Fruit fly (Drosophila melanogaster): ENCODE measurements around the gene timeout.

Gene timeout

DNA sequence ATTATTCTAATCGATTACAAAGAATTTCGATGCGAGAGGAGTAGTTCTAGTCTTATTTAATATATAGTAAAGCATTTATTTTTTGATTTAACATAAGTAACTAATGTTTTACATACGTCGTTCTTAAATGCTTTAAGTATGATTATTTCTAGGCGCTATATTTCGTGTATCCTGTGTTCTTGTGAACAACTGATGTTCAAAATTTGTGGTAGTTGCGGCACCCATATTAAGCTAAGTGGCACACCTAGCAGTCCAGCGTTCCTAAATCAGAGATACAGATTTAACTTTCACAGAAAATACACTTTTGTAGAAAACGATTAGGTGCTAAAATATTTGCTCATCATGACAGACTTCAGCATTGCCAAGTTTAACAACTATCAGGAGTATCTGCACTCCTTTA lies 92.6 kb downstream of the timeout start, which contains the start of gene CG8138:
CG8138 (plus strand) TSS at position 301 of the 400 bp plus-strand sequence.
- TF ChIP-seq CG14655 (GFP tag; optimal IDR thresholded peaks at IDR 0.05) (no peak), CG15710 (tag; optimal IDR thresholded peaks at IDR 0.05) (no peak), CG8301 (tag; optimal IDR thresholded peaks at IDR 0.05) (no peak), CG32121 (GFP tag; IDR thresholded peaks at IDR 0.05) (no peak), CG10348 (GFP tag; IDR thresholded peaks at IDR 0.05) (no peak), EcR (GFP tag; optimal IDR thresholded peaks at IDR 0.05) (no peak), CG9948 (tag; optimal IDR thresholded peaks at IDR 0.05) (no peak), CG12605 (GFP tag; IDR thresholded peaks at IDR 0.05) (no peak), CG13204 (GFP tag; optimal IDR thresholded peaks at IDR 0.05) (no peak), CG17806 (tag; optimal IDR thresholded peaks at IDR 0.05) (no peak), rn (GFP tag; IDR thresholded peaks at IDR 0.05) (no peak), Pif1B (GFP tag; optimal IDR thresholded peaks at IDR 0.05) (no peak), Snoo (tag; optimal IDR thresholded peaks at IDR 0.05) (no peak), D1 (tag; optimal IDR thresholded peaks at IDR 0.05) (no peak), fd96Ca (GFP tag; IDR thresholded peaks at IDR 0.05) (no peak), CG34367 (tag; optimal IDR thresholded peaks at IDR 0.05) (no peak)

dm6 chr3R:13186396-13186795 lies 97.9 kb downstream of the timeout start, which contains the start of gene CG8508:
CG8508 (minus strand) TSS chr3R:13186496.
- TF ChIP-seq CG8301 (tag; optimal IDR thresholded peaks at IDR 0.05) (no peak), gl (tag; optimal IDR thresholded peaks at IDR 0.05) (no peak), CG9948 (tag; optimal IDR thresholded peaks at IDR 0.05) (no peak), rn (GFP tag; IDR thresholded peaks at IDR 0.05) (no peak), CG8159 (tag; optimal IDR thresholded peaks at IDR 0.05) (no peak), D1 (tag; optimal IDR thresholded peaks at IDR 0.05) (no peak), CG12605 (GFP tag; IDR thresholded peaks at IDR 0.05) (no peak), CG34367 (tag; optimal IDR thresholded peaks at IDR 0.05) (no peak)

dm6 chr3R:13188219-13188618 lies 99.8 kb downstream of the timeout start, which contains the start of gene CG14380:
CG14380 (plus strand) TSS chr3R:13188519.
- TF ChIP-seq CG13204 (GFP tag; optimal IDR thresholded peaks at IDR 0.05), result no peak
- no peak for TF ChIP-seq CG4496 (GFP tag; IDR thresholded peaks at IDR 0.05)
- TF ChIP-seq CG17806 (tag; optimal IDR thresholded peaks at IDR 0.05), result no peak
- no peak for TF ChIP-seq CG8301 (tag; optimal IDR thresholded peaks at IDR 0.05)
- no peak for TF ChIP-seq Pif1B (GFP tag; optimal IDR thresholded peaks at IDR 0.05)
- no peak for TF ChIP-seq Snoo (tag; optimal IDR thresholded peaks at IDR 0.05)
- no peak for TF ChIP-seq Pif1A (GFP tag; optimal IDR thresholded peaks at IDR 0.05)
- TF ChIP-seq EcR (GFP tag; optimal IDR thresholded peaks at IDR 0.05), result no peak
- no peak for TF ChIP-seq CG34367 (tag; optimal IDR thresholded peaks at IDR 0.05)

DNA sequence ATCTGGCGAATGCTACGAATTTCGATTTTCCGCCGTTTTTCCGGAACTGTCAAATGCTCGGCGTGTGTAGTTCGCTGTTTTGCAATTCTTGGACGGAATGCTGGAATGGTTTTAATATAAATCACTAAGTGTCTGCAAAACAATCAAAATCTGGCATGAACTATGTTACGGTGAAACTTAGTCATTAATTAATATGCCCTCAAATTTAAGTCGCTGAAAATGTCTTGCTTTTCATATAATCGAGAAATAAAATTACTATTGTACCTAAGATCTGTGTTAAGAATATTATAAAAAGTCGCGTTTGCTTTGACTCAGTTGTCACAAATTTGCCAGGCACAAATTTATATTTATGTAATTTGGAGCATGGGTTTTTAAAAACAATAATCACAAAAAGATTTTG lies 102.8 kb downstream of the timeout start, which contains the start of gene CG8141:
CG8141 (plus strand) TSS at position 301 of the 400 bp plus-strand sequence.
- TF ChIP-seq CG32121 (GFP tag; IDR thresholded peaks at IDR 0.05), result no peak
- TF ChIP-seq CG9948 (tag; optimal IDR thresholded peaks at IDR 0.05), result no peak
- no peak for TF ChIP-seq D1 (tag; optimal IDR thresholded peaks at IDR 0.05)
- TF ChIP-seq CG8301 (tag; optimal IDR thresholded peaks at IDR 0.05), result no peak
- TF ChIP-seq CG13204 (GFP tag; optimal IDR thresholded peaks at IDR 0.05), result no peak
- no peak for TF ChIP-seq CG17806 (tag; optimal IDR thresholded peaks at IDR 0.05)
- no peak for TF ChIP-seq CG34367 (tag; optimal IDR thresholded peaks at IDR 0.05)
- TF ChIP-seq gl (tag; optimal IDR thresholded peaks at IDR 0.05), result no peak

dm6 chr3R:13200402-13200801 lies 112.0 kb downstream of the timeout start:
- TF ChIP-seq CG8301 (tag; optimal IDR thresholded peaks at IDR 0.05), result no peak

DNA sequence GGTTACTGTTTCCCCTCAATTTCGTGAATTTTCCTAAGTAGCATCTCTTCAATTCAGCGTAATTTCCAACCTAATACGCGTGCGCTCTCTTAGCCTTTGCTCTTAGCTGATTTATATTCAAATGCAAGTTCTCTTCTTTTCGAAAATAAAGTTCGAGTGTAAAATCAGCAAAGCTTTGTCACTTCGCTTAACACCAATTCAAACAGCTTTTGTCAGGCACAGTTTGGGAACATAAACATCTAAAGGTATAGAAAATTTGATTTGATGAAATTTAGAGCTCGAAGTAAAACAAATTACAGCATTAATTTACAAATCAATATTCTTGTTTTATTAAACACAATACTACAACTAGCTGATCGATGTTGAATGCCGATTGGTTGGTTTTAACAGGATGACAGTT lies 120.0 kb downstream of the timeout start:
- TF ChIP-seq CG8301 (tag; optimal IDR thresholded peaks at IDR 0.05), result no peak
- TF ChIP-seq CG14655 (GFP tag; optimal IDR thresholded peaks at IDR 0.05), result no peak
- TF ChIP-seq Snoo (tag; optimal IDR thresholded peaks at IDR 0.05), result no peak
- TF ChIP-seq CG17806 (tag; optimal IDR thresholded peaks at IDR 0.05), result no peak
- no peak for TF ChIP-seq gl (tag; optimal IDR thresholded peaks at IDR 0.05)
- TF ChIP-seq CG8159 (tag; optimal IDR thresholded peaks at IDR 0.05), result no peak
- TF ChIP-seq CG13204 (GFP tag; optimal IDR thresholded peaks at IDR 0.05), result no peak
- no peak for TF ChIP-seq EcR (GFP tag; optimal IDR thresholded peaks at IDR 0.05)
- TF ChIP-seq CG4496 (GFP tag; IDR thresholded peaks at IDR 0.05), result no peak
- no peak for TF ChIP-seq fd96Ca (GFP tag; IDR thresholded peaks at IDR 0.05)
- TF ChIP-seq CG34367 (tag; optimal IDR thresholded peaks at IDR 0.05), result no peak
- TF ChIP-seq rn (GFP tag; IDR thresholded peaks at IDR 0.05), result no peak
- no peak for TF ChIP-seq D1 (tag; optimal IDR thresholded peaks at IDR 0.05)
- no peak for TF ChIP-seq CG15710 (tag; optimal IDR thresholded peaks at IDR 0.05)
- no peak for TF ChIP-seq Pif1B (GFP tag; optimal IDR thresholded peaks at IDR 0.05)
- no peak for TF ChIP-seq CG12605 (GFP tag; IDR thresholded peaks at IDR 0.05)
- no peak for TF ChIP-seq Pif1A (GFP tag; optimal IDR thresholded peaks at IDR 0.05)
- TF ChIP-seq Ets98B (GFP tag; IDR thresholded peaks at IDR 0.05), result no peak
- no peak for TF ChIP-seq CG32121 (GFP tag; IDR thresholded peaks at IDR 0.05)

All from whole organism, pupa.